Fruit fly (Drosophila melanogaster) whole organism: Measurements from ENCODE around the gene stnB.

Source experiments
- CG8478 ChIP-seq: fragments of >200 bp; optimal IDR thresholded peaks from 2 replicates; lab custom pipeline; 2018; ENCODE audit warnings: inconsistent platforms
- Dll ChIP-seq: fragments of >200 bp; optimal IDR thresholded peaks from 2 replicates; lab custom pipeline; 2017
- EcR ChIP-seq, 2 experiments: fragments of >200 bp; optimal IDR thresholded peaks; 2 replicates each; lab custom pipeline; 2017; ENCODE audit warnings: missing biosample characterization in 2 of 2, missing genetic modification characterization in 2 of 2, missing genetic modification reagents in 2 of 2
- pan ChIP-seq: fragments of >200 bp; optimal IDR thresholded peaks from 2 replicates; lab custom pipeline; 2017
- psq ChIP-seq: fragments of >200 bp; optimal IDR thresholded peaks from 2 replicates; lab custom pipeline; 2017
- usp ChIP-seq: fragments of >200 bp; optimal IDR thresholded peaks from 2 replicates; lab custom pipeline; 2017; ENCODE audit warnings: missing biosample characterization, missing genetic modification characterization, mixed read lengths

DNA sequence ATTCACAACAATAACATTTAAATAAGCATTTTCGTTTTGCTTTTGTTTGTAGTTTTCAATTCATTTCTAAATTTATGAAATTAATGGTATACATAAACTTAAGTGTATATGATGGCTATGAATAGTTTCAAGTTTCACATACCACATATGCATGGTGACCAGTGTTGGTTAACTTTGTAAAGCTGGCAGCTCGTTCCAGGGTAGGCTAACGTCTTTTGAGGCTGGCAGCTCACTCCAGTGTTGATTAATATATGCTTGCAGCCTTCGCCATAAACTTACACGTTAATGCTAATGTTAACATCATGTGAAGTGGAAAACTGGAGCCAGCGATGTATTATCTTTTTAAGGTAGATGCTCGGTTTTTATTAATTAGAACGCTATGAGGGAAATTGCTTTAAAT is 22.9 kb downstream of the stnB start:
- TF ChIP-seq pan (lab: Kevin White, UChicago) (no peak), psq (lab: Kevin White, UChicago) (no peak), EcR (GFP tag; optimal IDR thresholded peaks at IDR 0.05; lab: Kevin White, UChicago) (no peak), CG8478 (lab: Kevin White, UChicago) (no peak), Dll (lab: Kevin White, UChicago) (no peak), usp (GFP tag; lab: Kevin White, UChicago) (no peak)
